Fruit fly (Drosophila melanogaster) whole organism, adult: Measurements from ENCODE around the gene CG8564.

Experiments used
- CG12768 ChIP-seq: fragments of 200-800 bp; sonication (Bioruptor generic); optimal IDR thresholded peaks from 2 replicates; lab custom pipeline; 2017; ENCODE audit warnings: missing biosample characterization, missing genetic modification characterization, mild to moderate bottlenecking, moderate library complexity, missing genetic modification reagents
- CG14711 ChIP-seq: fragments of 200-800 bp; sonication (Bioruptor generic); optimal IDR thresholded peaks from 2 replicates; lab custom pipeline; 2018; ENCODE audit warnings: missing biosample characterization, mild to moderate bottlenecking, missing genetic modification characterization, moderate library complexity
- CG33017 ChIP-seq: fragments of 200-800 bp; sonication (Bioruptor generic); optimal IDR thresholded peaks from 2 replicates; lab custom pipeline; 2018; ENCODE audit warnings: missing biosample characterization, mild to moderate bottlenecking, missing genetic modification characterization, moderate library complexity
- CG5204 ChIP-seq: fragments of 200-800 bp; sonication (Bioruptor generic); optimal IDR thresholded peaks from 2 replicates; lab custom pipeline; 2016; ENCODE audit warnings: missing biosample characterization, missing genetic modification characterization
- CG7101 ChIP-seq: fragments of 200-800 bp; sonication (Bioruptor generic); optimal IDR thresholded peaks from 2 replicates; lab custom pipeline; 2018; ENCODE audit warnings: missing biosample characterization, mild to moderate bottlenecking, missing genetic modification characterization, moderate library complexity
- Hr96 ChIP-seq: fragments of 200-800 bp; sonication (Bioruptor generic); optimal IDR thresholded peaks from 2 replicates; lab custom pipeline; 2016; ENCODE audit warnings: missing biosample characterization, missing genetic modification characterization
- Mnt ChIP-seq: fragments of 200-800 bp; sonication (Bioruptor generic); optimal IDR thresholded peaks from 2 replicates; lab custom pipeline; 2016; ENCODE audit warnings: missing biosample characterization, mild to moderate bottlenecking, missing genetic modification characterization
- bab1 ChIP-seq: fragments of 200-800 bp; sonication (Bioruptor generic); optimal IDR thresholded peaks from 3 replicates; lab custom pipeline; 2019; ENCODE audit warnings: missing biosample characterization, mild to moderate bottlenecking, missing genetic modification characterization, moderate library complexity
- cnc ChIP-seq, 2 experiments: fragments of >200 bp; optimal IDR thresholded peaks; 2 replicates each; lab custom pipeline; 2017
- kay ChIP-seq: fragments of 200-800 bp; sonication (Bioruptor generic); peaks from one replicate; lab custom pipeline; 2016; ENCODE audit warnings: missing biosample characterization, missing genetic modification characterization, borderline replicate concordance
- ovo ChIP-seq: fragments of 200-800 bp; sonication (Bioruptor generic); optimal IDR thresholded peaks from 2 replicates; lab custom pipeline; 2016; ENCODE audit warnings: missing biosample characterization, missing genetic modification characterization
- tj ChIP-seq: fragments of 200-800 bp; sonication (Bioruptor generic); optimal IDR thresholded peaks from 3 replicates; lab custom pipeline; 2017; ENCODE audit warnings: missing biosample characterization, mild to moderate bottlenecking, missing genetic modification characterization, moderate library complexity
- toe ChIP-seq: fragments of 200-800 bp; sonication (Bioruptor generic); optimal IDR thresholded peaks from 2 replicates; lab custom pipeline; 2016; ENCODE audit warnings: missing biosample characterization, missing genetic modification characterization

DNA sequence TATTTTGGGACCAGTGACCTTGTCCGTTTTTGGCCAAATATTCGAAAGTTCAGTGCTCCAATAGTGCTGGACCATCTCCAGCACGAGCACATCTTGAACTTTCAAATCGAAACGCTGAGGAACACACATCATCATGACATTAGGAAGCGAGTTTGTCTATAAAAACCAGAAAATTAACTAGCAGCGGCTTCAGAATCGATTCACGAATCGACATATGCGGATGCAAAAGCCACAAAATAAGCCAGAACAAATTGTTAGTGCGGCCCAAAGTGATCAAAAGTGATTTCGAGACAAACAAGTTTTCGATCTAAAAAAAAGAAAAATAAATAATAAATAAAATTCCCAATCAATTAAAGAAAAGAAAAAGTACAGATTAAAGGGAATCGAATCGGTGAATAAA, 2.7 kb upstream of the CG8564 start, which contains the start of gene CG8563:
- TF ChIP-seq cnc (optimal IDR thresholded peaks at IDR 0.05; lab: Kevin White, UChicago), result no peak
- TF ChIP-seq CG12768 (GFP tag; lab: Kevin White, UChicago), result no peak
- TF ChIP-seq Mnt (GFP tag; lab: Kevin White, UChicago), result no peak
- TF ChIP-seq ovo, result no peak
- no peak for TF ChIP-seq CG14711 (tag; lab: Kevin White, UChicago)
- TF ChIP-seq tj (GFP tag; lab: Kevin White, UChicago), result no peak
- TF ChIP-seq CG5204 (GFP tag; lab: Kevin White, UChicago), result no peak
- TF ChIP-seq Hr96 (GFP tag; lab: Kevin White, UChicago), result no peak
- TF ChIP-seq CG7101 (tag; lab: Kevin White, UChicago), result no peak
- no peak for TF ChIP-seq CG33017 (tag; lab: Kevin White, UChicago)
- no peak for TF ChIP-seq toe (GFP tag; lab: Kevin White, UChicago)
- TF ChIP-seq bab1 (GFP tag; lab: Kevin White, UChicago), result no peak
- TF ChIP-seq kay (GFP tag; lab: Kevin White, UChicago), result no peak
